Fruit fly (Drosophila melanogaster) whole organism, embryonic: ENCODE measurements around the gene PIG-C.
A peak's percentile ranks its signal among the peaks of the same experiment; 100 is the strongest.

ENCODE experiments used
- CG10147 ChIP-seq: fragments of 200-800 bp; sonication (Bioruptor generic); optimal IDR thresholded peaks from 2 replicates; lab custom pipeline; 2019; ENCODE audit warnings: missing biosample characterization, mild to moderate bottlenecking, missing genetic modification characterization, moderate library complexity
- CG10209 ChIP-seq: fragments of 200-800 bp; sonication (Bioruptor generic); optimal IDR thresholded peaks from 3 replicates; lab custom pipeline; 2017; ENCODE audit warnings: missing biosample characterization, mild to moderate bottlenecking, missing genetic modification characterization, missing genetic modification reagents
- CG10274 ChIP-seq: fragments of 200-800 bp; sonication (Bioruptor generic); optimal IDR thresholded peaks from 3 replicates; lab custom pipeline; 2017; ENCODE audit warnings: missing biosample characterization, mild to moderate bottlenecking, missing genetic modification characterization
- CG10565 ChIP-seq: fragments of 200-800 bp; sonication (Bioruptor generic); optimal IDR thresholded peaks from 3 replicates; lab custom pipeline; 2016; ENCODE audit warnings: missing biosample characterization, mild to moderate bottlenecking, missing genetic modification characterization
- CG11696 ChIP-seq: fragments of 200-800 bp; sonication (Bioruptor generic); IDR thresholded peaks from 2 replicates; pipeline ENCODE4 v1.3.6; 2022; ENCODE audit warnings: missing biosample characterization, missing genetic modification characterization
- CG1233 ChIP-seq: fragments of 200-800 bp; sonication (Bioruptor generic); optimal IDR thresholded peaks from 4 replicates; lab custom pipeline; 2018; ENCODE audit warnings: missing biosample characterization, mild to moderate bottlenecking, missing genetic modification characterization
- CG17385 ChIP-seq: fragments of 200-800 bp; sonication (Bioruptor generic); optimal IDR thresholded peaks from 3 replicates; lab custom pipeline; 2018; ENCODE audit warnings: missing biosample characterization, mild to moderate bottlenecking, missing genetic modification characterization
- CG1792 ChIP-seq: fragments of 200-800 bp; sonication (Bioruptor generic); optimal IDR thresholded peaks from 2 replicates; lab custom pipeline; 2016; ENCODE audit warnings: missing biosample characterization, missing genetic modification characterization
- CG18262 ChIP-seq: fragments of 200-800 bp; optimal IDR thresholded peaks from 3 replicates; lab custom pipeline; 2019; ENCODE audit warnings: missing biosample characterization, mild to moderate bottlenecking, missing genetic modification characterization, moderate library complexity
- CG18619 ChIP-seq: fragments of 200-800 bp; sonication (Bioruptor generic); optimal IDR thresholded peaks from 3 replicates; lab custom pipeline; 2017; ENCODE audit warnings: missing biosample characterization, mild to moderate bottlenecking, missing genetic modification characterization
- CG31441 ChIP-seq: fragments of 200-800 bp; sonication (Bioruptor generic); IDR thresholded peaks from 2 replicates; pipeline ENCODE4 v1.3.6; 2022; ENCODE audit warnings: missing biosample characterization, missing genetic modification characterization
- CG4820 ChIP-seq: fragments of 200-800 bp; sonication (Bioruptor generic); optimal IDR thresholded peaks from 3 replicates; lab custom pipeline; 2016; ENCODE audit warnings: missing biosample characterization, missing genetic modification characterization
- CG6254 ChIP-seq: fragments of 200-800 bp; sonication (Bioruptor generic); optimal IDR thresholded peaks from 3 replicates; lab custom pipeline; 2017; ENCODE audit warnings: mild to moderate bottlenecking, missing biosample characterization, missing genetic modification reagents, missing genetic modification characterization
- CG7839 ChIP-seq: fragments of 200-800 bp; sonication (Bioruptor generic); optimal IDR thresholded peaks from 3 replicates; lab custom pipeline; 2018; ENCODE audit warnings: missing biosample characterization, mild to moderate bottlenecking, missing genetic modification characterization, moderate library complexity
- CG7928 ChIP-seq: fragments of 200-800 bp; sonication (Bioruptor generic); optimal IDR thresholded peaks from 2 replicates; lab custom pipeline; 2017; ENCODE audit warnings: missing biosample characterization, mild to moderate bottlenecking, missing genetic modification characterization
- D19A ChIP-seq: fragments of 200-800 bp; optimal IDR thresholded peaks from 3 replicates; lab custom pipeline; 2019; ENCODE audit warnings: missing biosample characterization, mild to moderate bottlenecking, missing genetic modification characterization, moderate library complexity
- Dbx ChIP-seq: fragments of 200-800 bp; sonication (Bioruptor generic); IDR thresholded peaks from 3 replicates; pipeline ENCODE4 v1.3.6; 2022; ENCODE audit warnings: missing biosample characterization, missing genetic modification characterization
- Dip2 ChIP-seq: fragments of 200-800 bp; sonication (Bioruptor generic); IDR thresholded peaks from 2 replicates; pipeline ENCODE4 v1.3.6; 2022; ENCODE audit warnings: missing biosample characterization, missing genetic modification characterization
- Doc2 ChIP-seq: fragments of 200-800 bp; sonication (Bioruptor generic); IDR thresholded peaks from 2 replicates; pipeline ENCODE4 v1.3.6; 2022; ENCODE audit warnings: missing biosample characterization, missing genetic modification characterization
- Elba2 ChIP-seq: fragments of 200-800 bp; sonication (Bioruptor generic); optimal IDR thresholded peaks from 3 replicates; lab custom pipeline; 2016; ENCODE audit warnings: missing biosample characterization, missing genetic modification characterization
- Fer1 ChIP-seq: fragments of 200-800 bp; sonication (Bioruptor generic); optimal IDR thresholded peaks from 2 replicates; lab custom pipeline; 2017; ENCODE audit warnings: missing biosample characterization, mild to moderate bottlenecking, missing genetic modification characterization
- MESR4 ChIP-seq: fragments of 200-800 bp; sonication (Bioruptor generic); optimal IDR thresholded peaks from 2 replicates; lab custom pipeline; 2018; ENCODE audit warnings: missing biosample characterization, mild to moderate bottlenecking, missing genetic modification characterization, moderate library complexity
- Med ChIP-seq: fragments of 200-800 bp; sonication (Bioruptor generic); peaks from one replicate; lab custom pipeline; 2016; ENCODE audit warnings: missing biosample characterization, missing genetic modification characterization, mild to moderate bottlenecking, inconsistent platforms, moderate library complexity
- Mes4 ChIP-seq: fragments of 200-800 bp; sonication (Bioruptor generic); optimal IDR thresholded peaks from 2 replicates; lab custom pipeline; 2016; ENCODE audit warnings: missing biosample characterization, missing genetic modification characterization
- NfI ChIP-seq: fragments of 200-800 bp; sonication (Bioruptor generic); optimal IDR thresholded peaks from 3 replicates; lab custom pipeline; 2018; ENCODE audit warnings: missing biosample characterization, mild to moderate bottlenecking, missing genetic modification characterization, moderate library complexity
- Oaz ChIP-seq: fragments of 200-800 bp; sonication (Bioruptor generic); IDR thresholded peaks from 2 replicates; pipeline ENCODE4 v1.3.6; 2022; ENCODE audit warnings: missing biosample characterization, missing genetic modification characterization
- Oli ChIP-seq: fragments of 200-800 bp; sonication (Bioruptor generic); optimal IDR thresholded peaks from 2 replicates; lab custom pipeline; 2018; ENCODE audit warnings: missing biosample characterization, mild to moderate bottlenecking, missing genetic modification characterization, moderate library complexity
- Sin3A ChIP-seq: fragments of >200 bp; optimal IDR thresholded peaks from 2 replicates; lab custom pipeline; 2018
- Six4 ChIP-seq: fragments of 200-800 bp; sonication (Bioruptor generic); optimal IDR thresholded peaks from 2 replicates; lab custom pipeline; 2016; ENCODE audit warnings: missing biosample characterization, missing genetic modification characterization
- abd-A ChIP-seq: fragments of 200-800 bp; sonication (Bioruptor generic); optimal IDR thresholded peaks from 3 replicates; lab custom pipeline; 2019; ENCODE audit warnings: missing biosample characterization, mild to moderate bottlenecking, missing genetic modification characterization, moderate library complexity
- bab2 ChIP-seq: fragments of 200-800 bp; sonication (Bioruptor generic); optimal IDR thresholded peaks from 2 replicates; lab custom pipeline; 2016; ENCODE audit warnings: missing biosample characterization, missing genetic modification characterization
- crp ChIP-seq, 2 experiments: fragments of 200-800 bp; sonication (Bioruptor generic); optimal IDR thresholded peaks; 2 replicates in 1 of 2; 3 replicates in 1 of 2; lab custom pipeline; 2017; ENCODE audit warnings: missing biosample characterization in 2 of 2, missing genetic modification characterization in 2 of 2, mild to moderate bottlenecking in 1 of 2, moderate library complexity in 1 of 2
- cwo ChIP-seq: fragments of 200-800 bp; sonication (Bioruptor generic); optimal IDR thresholded peaks from 3 replicates; lab custom pipeline; 2017; ENCODE audit warnings: missing biosample characterization, missing genetic modification characterization, mild to moderate bottlenecking, moderate library complexity, missing genetic modification reagents
- disco-r ChIP-seq: fragments of 200-800 bp; sonication (Bioruptor generic); optimal IDR thresholded peaks from 2 replicates; lab custom pipeline; 2016; ENCODE audit warnings: missing biosample characterization, missing genetic modification characterization
- esg ChIP-seq: fragments of 200-800 bp; sonication (Bioruptor generic); conservative IDR thresholded peaks from 2 replicates; pipeline ENCODE4 v1.3.6; 2022; ENCODE audit warnings: missing biosample characterization, missing genetic modification characterization
- ftz-f1 ChIP-seq: fragments of 200-800 bp; sonication (Bioruptor generic); optimal IDR thresholded peaks from 2 replicates; lab custom pipeline; 2016; ENCODE audit warnings: missing biosample characterization, missing genetic modification characterization
- gcm ChIP-seq: fragments of 200-800 bp; sonication (Bioruptor generic); optimal IDR thresholded peaks from 2 replicates; lab custom pipeline; 2019; ENCODE audit warnings: missing biosample characterization, mild to moderate bottlenecking, missing genetic modification characterization, moderate library complexity
- h ChIP-seq: fragments of >200 bp; optimal IDR thresholded peaks from 2 replicates; lab custom pipeline; 2017
- inv ChIP-seq: fragments of 200-800 bp; sonication (Bioruptor generic); IDR thresholded peaks from 2 replicates; pipeline ENCODE4 v1.3.6; 2022; ENCODE audit warnings: missing biosample characterization, missing genetic modification characterization; ENCODE audit not compliant: partially characterized antibody
- jing ChIP-seq: fragments of 200-800 bp; sonication (Bioruptor generic); optimal IDR thresholded peaks from 2 replicates; lab custom pipeline; 2018; ENCODE audit warnings: missing biosample characterization, mild to moderate bottlenecking, missing genetic modification characterization
- nmo ChIP-seq: fragments of 200-800 bp; sonication (Bioruptor generic); optimal IDR thresholded peaks from 2 replicates; lab custom pipeline; 2018; ENCODE audit warnings: missing biosample characterization, mild to moderate bottlenecking, missing genetic modification characterization, moderate library complexity
- otp ChIP-seq: fragments of 200-800 bp; sonication (Bioruptor generic); IDR thresholded peaks from 3 replicates; pipeline ENCODE4, ENCODE4 v1.3.6; 2022; ENCODE audit warnings: missing biosample characterization, missing genetic modification characterization
- prd ChIP-seq, 3 experiments: fragments of >200 bp in 2 of 3; fragments of 200-800 bp in 1 of 3; sonication (Bioruptor generic) in 1 of 3; optimal IDR thresholded peaks in 2 of 3; IDR thresholded peaks in 1 of 3; 2 replicates in 2 of 3; 3 replicates in 1 of 3; pipeline versions ENCODE4 v1.3.6 to Lab custom; 2017 to 2022; ENCODE audit warnings: missing biosample characterization in 1 of 3, missing genetic modification characterization in 1 of 3
- repo ChIP-seq: fragments of 200-800 bp; sonication (Bioruptor generic); optimal IDR thresholded peaks from 2 replicates; lab custom pipeline; 2016; ENCODE audit warnings: missing biosample characterization, missing genetic modification characterization
- shn ChIP-seq: fragments of 200-800 bp; sonication (Bioruptor generic); optimal IDR thresholded peaks from 3 replicates; lab custom pipeline; 2016; ENCODE audit warnings: missing biosample characterization, missing genetic modification characterization
- sob ChIP-seq: fragments of 200-800 bp; sonication (Bioruptor generic); IDR thresholded peaks from 2 replicates; pipeline ENCODE4 v1.3.6; 2022; ENCODE audit warnings: missing biosample characterization, missing genetic modification characterization
- tna ChIP-seq: fragments of 200-800 bp; sonication (Bioruptor generic); IDR thresholded peaks from 2 replicates; pipeline ENCODE4 v1.3.6; 2022; ENCODE audit warnings: missing biosample characterization, missing genetic modification characterization; ENCODE audit not compliant: partially characterized antibody
- vvl ChIP-seq: fragments of 200-800 bp; sonication (Bioruptor generic); IDR thresholded peaks from 2 replicates; pipeline ENCODE4 v1.3.6; 2022; ENCODE audit warnings: missing biosample characterization, missing genetic modification characterization
- wor ChIP-seq: fragments of 200-800 bp; sonication (Bioruptor generic); IDR thresholded peaks from 2 replicates; pipeline ENCODE4 v1.3.6; 2022; ENCODE audit warnings: missing biosample characterization, missing genetic modification characterization
- zf30C ChIP-seq: fragments of 200-800 bp; sonication (Bioruptor generic); optimal IDR thresholded peaks from 3 replicates; lab custom pipeline; 2018; ENCODE audit warnings: missing biosample characterization, mild to moderate bottlenecking, missing genetic modification characterization

The PIG-C gene

dm6 chr3L:3350572-3351343, 31.7 kb upstream of the PIG-C start:
- TF ChIP-seq vvl (GFP tag; lab: Robert Waterston, UW), result no peak
- 0 out of 2 replicates have a peak, but pooled peaks have one; percentile 9 for TF ChIP-seq sob (GFP tag; lab: Robert Waterston, UW)
- TF ChIP-seq CG31441, result no peak
- TF ChIP-seq abd-A, result no peak
- TF ChIP-seq crp (GFP tag; optimal IDR thresholded peaks at IDR 0.05; lab: Kevin White, UChicago), result no peak
- no peak for TF ChIP-seq nmo (GFP tag; lab: Kevin White, UChicago)
- no peak for TF ChIP-seq bab2 (GFP tag; lab: Kevin White, UChicago)
- no peak for TF ChIP-seq esg
- no peak for TF ChIP-seq Elba2 (GFP tag; lab: Kevin White, UChicago)
- TF ChIP-seq Dip2 (GFP tag; lab: Robert Waterston, UW), result no peak
- TF ChIP-seq Doc2, result no peak
- TF ChIP-seq D19A (tag; lab: Kevin White, UChicago), result peak; percentile 71
- TF ChIP-seq prd (optimal IDR thresholded peaks at IDR 0.05; lab: Kevin White, UChicago), result no peak
- TF ChIP-seq prd (GFP tag; IDR thresholded peaks at IDR 0.05; lab: Robert Waterston, UW), result no peak
- TF ChIP-seq wor (GFP tag; lab: Robert Waterston, UW), result no peak
- TF ChIP-seq Six4, result no peak
- no peak for TF ChIP-seq otp (GFP tag; lab: Robert Waterston, UW)
- no peak for TF ChIP-seq repo (GFP tag; lab: Kevin White, UChicago)
- TF ChIP-seq CG10274 (GFP tag; lab: Kevin White, UChicago), result no peak
- TF ChIP-seq CG7839 (tag; lab: Kevin White, UChicago), result no peak
- TF ChIP-seq CG6254 (GFP tag; lab: Kevin White, UChicago), result no peak
- peak; percentile 21 for TF ChIP-seq shn (GFP tag; lab: Kevin White, UChicago)
- no peak for TF ChIP-seq Oaz
- TF ChIP-seq CG11696 (GFP tag; lab: Robert Waterston, UW), result no peak
- TF ChIP-seq CG10147 (GFP tag; lab: Kevin White, UChicago), result no peak
- no peak for TF ChIP-seq CG1792 (GFP tag; lab: Kevin White, UChicago)
- TF ChIP-seq disco-r (GFP tag; lab: Kevin White, UChicago), result no peak
- TF ChIP-seq CG18262 (tag; lab: Kevin White, UChicago), result no peak
- TF ChIP-seq NfI (GFP tag; lab: Kevin White, UChicago), result peak; percentile 6
- no peak for TF ChIP-seq CG18619
- TF ChIP-seq Sin3A (lab: Kevin White, UChicago), result no peak
- TF ChIP-seq jing, result no peak
- no peak for TF ChIP-seq gcm (GFP tag; lab: Kevin White, UChicago)
- 0 out of 3 replicates have a peak, but pooled peaks have one; percentile 28 for TF ChIP-seq Dbx (GFP tag; lab: Robert Waterston, UW)
- no peak for TF ChIP-seq CG10565 (GFP tag; lab: Kevin White, UChicago)
- TF ChIP-seq Mes4 (GFP tag; lab: Kevin White, UChicago), result no peak
- peak; percentile 1 for TF ChIP-seq CG1233 (GFP tag; lab: Kevin White, UChicago)
- peak; percentile 82 for TF ChIP-seq Med (GFP tag; lab: Kevin White, UChicago)
- TF ChIP-seq tna, result no peak
- no peak for TF ChIP-seq CG4820 (GFP tag; lab: Kevin White, UChicago)
- peak; percentile 26 for TF ChIP-seq CG10209 (GFP tag; lab: Kevin White, UChicago)
- no peak for TF ChIP-seq h (lab: Kevin White, UChicago)
- no peak for TF ChIP-seq Oli (tag; lab: Kevin White, UChicago)
- no peak for TF ChIP-seq inv
- no peak for TF ChIP-seq MESR4 (GFP tag; lab: Kevin White, UChicago)
- no peak for TF ChIP-seq Fer1 (GFP tag; lab: Kevin White, UChicago)
- no peak for TF ChIP-seq CG7928
- no peak for TF ChIP-seq zf30C (GFP tag; lab: Kevin White, UChicago)
- no peak for TF ChIP-seq cwo (GFP tag; lab: Kevin White, UChicago)
- peak; percentile 22 for TF ChIP-seq CG17385 (GFP tag; lab: Kevin White, UChicago)
- no peak for TF ChIP-seq ftz-f1 (GFP tag; lab: Kevin White, UChicago)
